Worm (Caenorhabditis elegans): ENCODE results near the gene F55C9.5.
"Not testable (repeated sequence)": the region's sequence is repeated elsewhere in the genome, so short reads cannot be mapped to it uniquely, and the experiment has no call there.

F55C9.5 gene

DNA sequence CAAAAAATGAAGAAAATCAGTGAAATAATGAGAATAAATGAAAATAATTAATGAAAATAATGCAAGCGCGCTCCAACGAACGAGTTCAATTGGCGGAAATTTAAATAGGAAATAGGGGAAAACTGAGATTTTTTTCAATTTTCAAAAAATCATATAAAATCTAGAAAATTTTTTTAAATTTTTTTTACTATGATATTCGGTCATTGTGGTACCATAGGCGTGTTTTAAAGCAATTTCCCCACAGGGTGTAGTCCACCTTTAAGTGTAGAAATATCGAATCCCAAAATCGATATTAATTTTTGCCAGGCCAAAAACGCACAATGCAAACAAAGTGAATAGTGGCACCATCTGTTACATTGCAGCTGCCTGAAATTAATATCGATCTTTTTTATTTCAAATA lies 28.8 kb downstream of the F55C9.5 start, which contains the start of gene F21D9.1:
TSS of gene F21D9.1 (plus strand) at position 301 of the 400 bp plus-strand sequence.
- not testable (repeated sequence) for TF ChIP-seq nhr-21, peb-1, zag-1 (tag; optimal IDR thresholded peaks at IDR 0.05)

- TF ChIP-seq nhr-21 (tag; optimal IDR thresholded peaks at IDR 0.05) (no peak), fos-1 (tag; optimal IDR thresholded peaks at IDR 0.05) (no peak), aly-2 (tag; optimal IDR thresholded peaks at IDR 0.05) (no peak), Y55F3AM.14 (GFP tag; optimal IDR thresholded peaks at IDR 0.05) (no peak), peb-1 (tag; optimal IDR thresholded peaks at IDR 0.05) (no peak)
These were observed 30.6 kb downstream of the F55C9.5 start, which contains the start of gene F21D9.2 for ce11 chrV:19262349-19262748. TSS of gene F21D9.2 (minus strand) at chrV:19262449.

ce11 chrV:19260686-19261085 lies 32.2 kb downstream of the F55C9.5 start:
- TF ChIP-seq sma-3 (GFP tag; optimal IDR thresholded peaks at IDR 0.05) = no peak
- TF ChIP-seq lin-39 (tag; optimal IDR thresholded peaks at IDR 0.05) = no peak
- no peak for TF ChIP-seq mbf-1 (tag; optimal IDR thresholded peaks at IDR 0.05)
- no peak for TF ChIP-seq ztf-1 (GFP tag; conservative IDR thresholded peaks at IDR 0.05)
- no peak for TF ChIP-seq elt-1 (tag; optimal IDR thresholded peaks at IDR 0.05)
- no peak for TF ChIP-seq nhr-11 (tag; optimal IDR thresholded peaks at IDR 0.05)
- no peak for TF ChIP-seq snpc-4 (tag; optimal IDR thresholded peaks at IDR 0.05)
- no peak for TF ChIP-seq aly-2 (tag; optimal IDR thresholded peaks at IDR 0.05)
- no peak for TF ChIP-seq nhr-237 (tag; optimal IDR thresholded peaks at IDR 0.05)
- no peak for TF ChIP-seq nhr-23 (tag; optimal IDR thresholded peaks at IDR 0.05)
- TF ChIP-seq mdl-1 (tag; optimal IDR thresholded peaks at IDR 0.05) = no peak
- no peak for TF ChIP-seq skn-1 (tag; optimal IDR thresholded peaks at IDR 0.05)
- TF ChIP-seq C34F6.9 (tag; optimal IDR thresholded peaks at IDR 0.05) = no peak
- TF ChIP-seq nhr-6 (tag; optimal IDR thresholded peaks at IDR 0.05) = no peak
- no peak for TF ChIP-seq nhr-12 (tag; optimal IDR thresholded peaks at IDR 0.05)
- no peak for TF ChIP-seq lin-13 (GFP tag; optimal IDR thresholded peaks at IDR 0.05)
- no peak for TF ChIP-seq gmeb-1 (tag; optimal IDR thresholded peaks at IDR 0.05)
- no peak for TF ChIP-seq unc-39 (tag; optimal IDR thresholded peaks at IDR 0.05)
- no peak for TF ChIP-seq mab-5 (tag; optimal IDR thresholded peaks at IDR 0.05)

DNA sequence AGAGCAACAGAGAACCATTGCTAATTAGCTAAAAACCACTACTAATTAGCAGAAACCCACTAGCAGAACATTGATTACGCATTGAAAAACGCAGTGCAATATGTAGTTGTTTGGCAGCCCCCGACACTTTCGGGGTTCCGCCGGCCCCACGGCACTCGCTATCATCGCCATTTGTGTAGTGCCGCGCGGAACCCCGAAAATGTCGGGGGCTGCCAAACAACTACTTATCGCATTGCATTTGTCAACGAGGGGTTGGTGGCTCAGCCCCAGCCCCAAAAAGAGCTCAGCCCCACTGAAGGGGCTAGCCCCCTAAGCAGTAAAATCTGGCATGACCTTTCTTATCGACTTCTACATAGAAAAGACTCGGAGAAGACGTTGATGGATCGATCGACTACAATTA lies 33.5 kb downstream of the F55C9.5 start:
- TF ChIP-seq nhr-23 (tag; optimal IDR thresholded peaks at IDR 0.05) (no peak), lsy-2 (tag; optimal IDR thresholded peaks at IDR 0.05) (no peak), mdl-1 (tag; optimal IDR thresholded peaks at IDR 0.05) (no peak), lin-39 (tag; optimal IDR thresholded peaks at IDR 0.05) (no peak), sem-4 (tag; optimal IDR thresholded peaks at IDR 0.05) (no peak), elt-3 (tag; optimal IDR thresholded peaks at IDR 0.05) (no peak), F13H6.1 (tag; optimal IDR thresholded peaks at IDR 0.05) (no peak), zag-1 (tag; optimal IDR thresholded peaks at IDR 0.05) (no peak), unc-55 (GFP tag; optimal IDR thresholded peaks at IDR 0.05) (no peak)

- TF ChIP-seq fos-1 (tag; optimal IDR thresholded peaks at IDR 0.05) (no peak), unc-55 (GFP tag; optimal IDR thresholded peaks at IDR 0.05) (no peak), dmd-4 (tag; optimal IDR thresholded peaks at IDR 0.05) (no peak), ztf-4 (tag; optimal IDR thresholded peaks at IDR 0.05) (no peak), nhr-6 (tag; optimal IDR thresholded peaks at IDR 0.05) (no peak), nhr-23 (tag; optimal IDR thresholded peaks at IDR 0.05) (no peak), nhr-237 (tag; optimal IDR thresholded peaks at IDR 0.05) (no peak), unc-39 (tag; optimal IDR thresholded peaks at IDR 0.05) (no peak), R02D3.7 (tag; optimal IDR thresholded peaks at IDR 0.05) (no peak)
These were observed 35.3 kb downstream of the F55C9.5 start, which contains the start of gene F21D9.3 for ce11 chrV:19257653-19258052. TSS of gene F21D9.3 (minus strand) at chrV:19257753.

DNA sequence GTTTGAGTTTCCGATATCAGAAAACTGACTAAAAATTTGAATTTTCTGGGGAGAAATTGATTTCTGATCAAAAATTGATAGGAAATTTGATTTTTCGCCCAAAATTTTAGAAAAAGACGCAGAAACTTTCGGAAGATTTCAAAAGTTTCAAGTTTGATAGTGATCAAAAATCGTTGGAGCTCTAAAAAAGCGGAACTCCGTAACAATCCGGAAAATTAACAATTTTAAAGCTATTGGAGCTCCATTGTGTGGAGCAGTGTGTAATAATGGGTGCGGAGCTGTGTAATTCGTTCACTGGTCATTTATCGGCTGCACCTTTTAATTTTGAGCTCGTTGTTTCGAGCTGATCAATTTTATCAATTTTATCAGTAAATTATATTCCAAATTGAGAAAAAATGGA lies 39.4 kb downstream of the F55C9.5 start, which contains the start of gene F21D9.4:
TSS of gene F21D9.4 (plus strand) at position 301 of the 400 bp plus-strand sequence.
- no peak for TF ChIP-seq mab-5 (tag; optimal IDR thresholded peaks at IDR 0.05)
- no peak for TF ChIP-seq nhr-237 (tag; optimal IDR thresholded peaks at IDR 0.05)
- TF ChIP-seq nhr-10 (tag; optimal IDR thresholded peaks at IDR 0.05) = no peak
- no peak for TF ChIP-seq nhr-11 (tag; optimal IDR thresholded peaks at IDR 0.05)
- TF ChIP-seq sem-4 (tag; optimal IDR thresholded peaks at IDR 0.05) = no peak
- TF ChIP-seq ZK546.5 (tag; optimal IDR thresholded peaks at IDR 0.05) = no peak
- TF ChIP-seq ztf-4 (tag; optimal IDR thresholded peaks at IDR 0.05) = no peak
- no peak for TF ChIP-seq aly-2 (tag; optimal IDR thresholded peaks at IDR 0.05)
- TF ChIP-seq ztf-11 (tag; optimal IDR thresholded peaks at IDR 0.05) = no peak
- TF ChIP-seq unc-39 (tag; optimal IDR thresholded peaks at IDR 0.05) = no peak
- no peak for TF ChIP-seq alr-1 (tag; optimal IDR thresholded peaks at IDR 0.05)
- TF ChIP-seq elt-3 (tag; optimal IDR thresholded peaks at IDR 0.05) = no peak
- no peak for TF ChIP-seq unc-62 (GFP tag; optimal IDR thresholded peaks at IDR 0.05)
- TF ChIP-seq C34F6.9 (tag; optimal IDR thresholded peaks at IDR 0.05) = no peak
- no peak for TF ChIP-seq nhr-23 (tag; optimal IDR thresholded peaks at IDR 0.05)
- TF ChIP-seq nhr-129 (tag; optimal IDR thresholded peaks at IDR 0.05) = no peak
- TF ChIP-seq mdl-1 (tag; optimal IDR thresholded peaks at IDR 0.05) = no peak
- TF ChIP-seq R02D3.7 (tag; optimal IDR thresholded peaks at IDR 0.05) = no peak
- no peak for TF ChIP-seq nhr-21 (tag; optimal IDR thresholded peaks at IDR 0.05)

Data from whole organism, L2 larva.